Fruit fly (Drosophila melanogaster) whole organism, pupa: ENCODE data around the gene CG5167.

ENCODE experiments used
- CG10348 ChIP-seq: fragments of 200-800 bp; sonication (Bioruptor generic); IDR thresholded peaks from 2 replicates; pipeline ENCODE4 v1.3.6; 2022; ENCODE audit warnings: missing biosample characterization, missing genetic modification characterization
- Snoo ChIP-seq: fragments of 200-800 bp; sonication (Bioruptor generic); optimal IDR thresholded peaks from 3 replicates; lab custom pipeline; 2017; ENCODE audit warnings: missing biosample characterization, mild to moderate bottlenecking, missing genetic modification characterization, inconsistent platforms
- gl ChIP-seq: fragments of 200-800 bp; sonication (Bioruptor generic); optimal IDR thresholded peaks from 2 replicates; lab custom pipeline; 2018; ENCODE audit warnings: missing biosample characterization, mild to moderate bottlenecking, missing genetic modification characterization
- rn ChIP-seq: fragments of 200-800 bp; sonication (Bioruptor generic); IDR thresholded peaks from 2 replicates; pipeline ENCODE4 v1.3.6; 2022; ENCODE audit warnings: missing biosample characterization, missing genetic modification characterization

dm6 chr3R:12449617-12450242, 43.4 kb downstream of the CG5167 start:
- TF ChIP-seq rn (GFP tag; lab: Robert Waterston, UW), result no peak
- no peak for TF ChIP-seq CG10348 (GFP tag; lab: Robert Waterston, UW)
- TF ChIP-seq gl (tag; lab: Kevin White, UChicago), result peak; percentile 51
- no peak for TF ChIP-seq Snoo
